Fruit fly (Drosophila melanogaster) Kc167 (cell line): ENCODE measurements around the gene frtz.

Source experiments
- Myc ChIP-seq: fragments of >200 bp; optimal IDR thresholded peaks from 2 replicates; lab custom pipeline; 2017; ENCODE audit warnings: missing external identifiers
- Sin3A ChIP-seq: fragments of >200 bp; optimal IDR thresholded peaks from 2 replicates; lab custom pipeline; 2018; ENCODE audit warnings: missing external identifiers
- h ChIP-seq: fragments of >200 bp; optimal IDR thresholded peaks from 3 replicates; lab custom pipeline; 2018; ENCODE audit warnings: missing external identifiers
- insv ChIP-seq: fragments of >200 bp; optimal IDR thresholded peaks from 3 replicates; lab custom pipeline; 2018; ENCODE audit warnings: missing external identifiers
- psq ChIP-seq: fragments of >200 bp; optimal IDR thresholded peaks from 2 replicates; lab custom pipeline; 2017; ENCODE audit warnings: missing external identifiers
- ttk ChIP-seq: sonication (Bioruptor generic); optimal IDR thresholded peaks from 2 replicates; lab custom pipeline; 2017; ENCODE audit warnings: missing external identifiers

frtz gene

DNA sequence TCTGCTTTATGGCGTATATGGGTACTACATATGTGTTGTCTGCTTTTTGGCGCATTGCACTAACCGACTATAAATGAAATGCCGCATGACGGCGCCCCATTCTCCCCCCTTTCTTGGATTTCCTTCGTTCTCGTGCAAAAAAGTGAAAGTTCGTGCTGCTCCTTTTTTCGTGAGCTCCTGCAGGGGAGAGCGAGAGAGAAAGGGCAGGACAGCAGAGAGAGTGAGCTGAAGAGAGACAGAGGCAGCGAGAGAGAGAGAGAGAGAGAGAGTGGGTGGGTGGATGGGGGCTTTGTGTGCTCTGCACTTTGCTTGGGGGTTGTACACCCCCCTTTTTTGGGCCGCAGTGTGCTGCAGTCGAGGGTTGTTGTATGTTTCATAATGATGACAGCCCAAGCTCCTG is 52.6 kb downstream of the frtz start:
- TF ChIP-seq Myc (lab: Kevin White, UChicago) (no peak), h (lab: Kevin White, UChicago) (no peak), psq (lab: Kevin White, UChicago) (no peak), Sin3A (lab: Kevin White, UChicago) (no peak), insv (lab: Kevin White, UChicago) (no peak), ttk (lab: Kevin White, UChicago) (no peak)
